Worm (Caenorhabditis elegans) whole organism, L2 larva: ENCODE data around the gene rnh-2.

ENCODE experiments used
- F13H6.1 ChIP-seq: sonication (generic microtip); optimal IDR thresholded peaks from 2 replicates; lab custom pipeline; 2016; ENCODE audit warnings: missing genetic modification characterization, missing compliant biosample characterization
- alr-1 ChIP-seq: fragments of 150-350 bp; optimal IDR thresholded peaks from 2 replicates; lab custom pipeline; 2014; ENCODE audit warnings: missing biosample characterization, missing genetic modification characterization
- aly-2 ChIP-seq: fragments of 150-350 bp; optimal IDR thresholded peaks from 2 replicates; lab custom pipeline; 2014; ENCODE audit warnings: missing biosample characterization, missing genetic modification characterization
- ama-1 ChIP-seq: fragments of 150-350 bp; optimal IDR thresholded peaks from 2 replicates; lab custom pipeline; 2018; ENCODE audit warnings: inconsistent platforms
- elt-1 ChIP-seq: fragments of 150-350 bp; optimal IDR thresholded peaks from 2 replicates; lab custom pipeline; 2014; ENCODE audit warnings: missing biosample characterization, missing genetic modification characterization
- lsy-2 ChIP-seq, 2 experiments: fragments of 150-350 bp in 1 of 2; sonication (generic microtip) in 1 of 2; optimal IDR thresholded peaks; 2 replicates each; lab custom pipeline; 2014 to 2017; ENCODE audit warnings: missing biosample characterization in 2 of 2, missing genetic modification characterization in 2 of 2
- mab-5 ChIP-seq: fragments of 150-350 bp; optimal IDR thresholded peaks from 2 replicates; lab custom pipeline; 2014; ENCODE audit warnings: missing biosample characterization, missing genetic modification characterization
- nhr-237 ChIP-seq: fragments of 150-350 bp; optimal IDR thresholded peaks from 2 replicates; lab custom pipeline; 2014; ENCODE audit warnings: missing biosample characterization, missing genetic modification characterization
- nhr-25 ChIP-seq: fragments of 150-350 bp; sonication (generic microtip); optimal IDR thresholded peaks from 3 replicates; lab custom pipeline; 2014; ENCODE audit warnings: missing biosample characterization, missing genetic modification characterization
- skn-1 ChIP-seq: sonication (generic microtip); optimal IDR thresholded peaks from 2 replicates; lab custom pipeline; 2017; ENCODE audit warnings: missing biosample characterization, missing genetic modification characterization
- zag-1 ChIP-seq: fragments of 150-350 bp; optimal IDR thresholded peaks from 2 replicates; lab custom pipeline; 2014; ENCODE audit warnings: missing biosample characterization, missing genetic modification characterization
- ztf-11 ChIP-seq: sonication (generic microtip); optimal IDR thresholded peaks from 2 replicates; lab custom pipeline; 2017; ENCODE audit warnings: missing biosample characterization, missing genetic modification characterization
- ztf-4 ChIP-seq: fragments of 150-350 bp; optimal IDR thresholded peaks from 2 replicates; lab custom pipeline; 2014; ENCODE audit warnings: missing biosample characterization, missing genetic modification characterization

DNA sequence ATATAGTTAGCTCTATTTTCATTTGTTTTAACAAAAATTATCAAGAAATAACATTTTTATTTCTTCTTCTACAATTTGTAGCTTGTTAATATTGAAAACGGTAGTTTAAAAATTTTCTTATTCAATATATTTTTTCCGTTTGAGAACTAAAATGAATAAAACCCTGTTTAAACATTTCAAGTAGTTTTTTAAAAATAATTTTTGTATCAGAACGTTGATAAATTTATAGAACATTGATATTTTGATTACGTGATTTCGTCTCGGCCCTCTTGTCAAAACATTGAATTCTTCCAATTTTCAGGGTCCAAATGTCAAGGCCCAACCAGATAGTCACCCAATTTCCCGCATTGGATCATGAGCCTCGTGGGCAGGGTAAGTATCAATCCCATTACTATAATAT, 23.5 kb downstream of the rnh-2 start, which contains the start of gene pqn-73:
- TF ChIP-seq nhr-25 (tag; lab: Kevin White, UChicago) = no peak
- TF ChIP-seq F13H6.1 (tag; lab: Kevin White, UChicago) = no peak
- TF ChIP-seq alr-1 (tag; lab: Kevin White, UChicago) = no peak
- TF ChIP-seq ztf-4 = no peak
- no peak for TF ChIP-seq nhr-237 (tag; lab: Kevin White, UChicago)
- no peak for TF ChIP-seq aly-2
- no peak for TF ChIP-seq ztf-11 (tag; lab: Kevin White, UChicago)
- TF ChIP-seq lsy-2 (tag; optimal IDR thresholded peaks at IDR 0.05; lab: Kevin White, UChicago) = no peak
- TF ChIP-seq mab-5 (tag; lab: Kevin White, UChicago) = no peak
- no peak for TF ChIP-seq skn-1 (tag; lab: Kevin White, UChicago)
- TF ChIP-seq elt-1 (tag; lab: Kevin White, UChicago) = no peak
- no peak for TF ChIP-seq zag-1 (tag; lab: Kevin White, UChicago)
- no peak for TF ChIP-seq ama-1 (lab: Kevin White, UChicago)
